Fruit fly (Drosophila melanogaster) whole organism, prepupa: Measurements from ENCODE around the gene CG34175.

Experiments
- Blimp-1 ChIP-seq: fragments of 200-800 bp; sonication (Bioruptor generic); optimal IDR thresholded peaks from 3 replicates; lab custom pipeline; 2017; ENCODE audit warnings: missing biosample characterization, missing genetic modification characterization, mild to moderate bottlenecking, moderate library complexity, missing genetic modification reagents
- CG10631 ChIP-seq: fragments of 200-800 bp; sonication (Bioruptor generic); optimal IDR thresholded peaks from 2 replicates; lab custom pipeline; 2016; ENCODE audit warnings: missing biosample characterization, missing genetic modification characterization
- CG10669 ChIP-seq: fragments of 200-800 bp; sonication (Bioruptor generic); optimal IDR thresholded peaks from 3 replicates; lab custom pipeline; 2018; ENCODE audit warnings: missing biosample characterization, mild to moderate bottlenecking, missing genetic modification characterization, moderate library complexity
- CG11294 ChIP-seq: fragments of 200-800 bp; sonication (Bioruptor generic); IDR thresholded peaks from 2 replicates; pipeline ENCODE4 v1.3.6; 2022; ENCODE audit warnings: missing biosample characterization, missing genetic modification characterization
- CG15336 ChIP-seq: fragments of 200-800 bp; sonication (Bioruptor generic); IDR thresholded peaks from 2 replicates; pipeline ENCODE4 v1.3.6; 2022; ENCODE audit warnings: missing biosample characterization, missing genetic modification characterization
- CG16779 ChIP-seq: fragments of 200-800 bp; sonication (Bioruptor generic); optimal IDR thresholded peaks from 3 replicates; lab custom pipeline; 2017; ENCODE audit warnings: missing biosample characterization, mild to moderate bottlenecking, missing genetic modification characterization
- CG3032 ChIP-seq: fragments of 200-800 bp; optimal IDR thresholded peaks from 2 replicates; lab custom pipeline; 2019; ENCODE audit warnings: missing biosample characterization, mild to moderate bottlenecking, missing genetic modification characterization, moderate library complexity
- CG31627 ChIP-seq: fragments of 200-800 bp; sonication (Bioruptor generic); optimal IDR thresholded peaks from 3 replicates; lab custom pipeline; 2016; ENCODE audit warnings: missing biosample characterization, missing genetic modification characterization
- CG32006 ChIP-seq: fragments of 200-800 bp; sonication (Bioruptor generic); optimal IDR thresholded peaks from 3 replicates; lab custom pipeline; 2017; ENCODE audit warnings: missing biosample characterization, mild to moderate bottlenecking, missing genetic modification characterization
- CG34406 ChIP-seq: fragments of 200-800 bp; sonication (Bioruptor generic); optimal IDR thresholded peaks from 3 replicates; lab custom pipeline; 2016; ENCODE audit warnings: missing biosample characterization, missing genetic modification characterization
- CG4318 ChIP-seq: fragments of 200-800 bp; sonication (Bioruptor generic); optimal IDR thresholded peaks from 3 replicates; lab custom pipeline; 2017; ENCODE audit warnings: missing biosample characterization, mild to moderate bottlenecking, missing genetic modification characterization
- CG6163 ChIP-seq: fragments of 200-800 bp; sonication (Bioruptor generic); IDR thresholded peaks from 3 replicates; pipeline ENCODE4 v1.3.6; 2022; ENCODE audit warnings: missing biosample characterization, missing genetic modification characterization
- CG6276 ChIP-seq: fragments of 200-800 bp; sonication (Bioruptor generic); optimal IDR thresholded peaks from 2 replicates; lab custom pipeline; 2017; ENCODE audit warnings: missing biosample characterization, mild to moderate bottlenecking, missing genetic modification characterization
- CG6792 ChIP-seq: fragments of 200-800 bp; sonication (Bioruptor generic); optimal IDR thresholded peaks from 3 replicates; lab custom pipeline; 2016; ENCODE audit warnings: missing biosample characterization, missing genetic modification characterization
- CG6808 ChIP-seq: fragments of 200-800 bp; sonication (Bioruptor generic); optimal IDR thresholded peaks from 3 replicates; lab custom pipeline; 2017; ENCODE audit warnings: missing biosample characterization, missing genetic modification characterization, mild to moderate bottlenecking, moderate library complexity, missing genetic modification reagents
- CG6854 ChIP-seq: fragments of 200-800 bp; sonication (Bioruptor generic); optimal IDR thresholded peaks from 2 replicates; lab custom pipeline; 2017; ENCODE audit warnings: missing biosample characterization, mild to moderate bottlenecking, missing genetic modification characterization
- CG8119 ChIP-seq: fragments of 200-800 bp; sonication (Bioruptor generic); IDR thresholded peaks from 3 replicates; pipeline ENCODE4 v1.3.6; 2022; ENCODE audit warnings: missing biosample characterization, missing genetic modification characterization
- CG8319 ChIP-seq: fragments of 200-800 bp; sonication (Bioruptor generic); optimal IDR thresholded peaks from 3 replicates; lab custom pipeline; 2016; ENCODE audit warnings: missing biosample characterization, missing genetic modification characterization
- CG8632 ChIP-seq: fragments of 200-800 bp; sonication (Bioruptor generic); optimal IDR thresholded peaks from 3 replicates; lab custom pipeline; 2016; ENCODE audit warnings: missing biosample characterization, missing genetic modification characterization
- CG9139 ChIP-seq: fragments of 200-800 bp; sonication (Bioruptor generic); optimal IDR thresholded peaks from 3 replicates; lab custom pipeline; 2017; ENCODE audit warnings: missing biosample characterization, mild to moderate bottlenecking, missing genetic modification characterization
- Eip78C ChIP-seq: fragments of 200-800 bp; sonication (Bioruptor generic); peaks from one replicate; lab custom pipeline; 2016; ENCODE audit warnings: missing biosample characterization, missing genetic modification characterization
- Eip93F ChIP-seq: fragments of 200-800 bp; sonication (Bioruptor generic); optimal IDR thresholded peaks from 2 replicates; lab custom pipeline; 2016; ENCODE audit warnings: missing biosample characterization, mild to moderate bottlenecking, missing genetic modification characterization
- Ets21C ChIP-seq: fragments of 200-800 bp; sonication (Bioruptor generic); optimal IDR thresholded peaks from 3 replicates; lab custom pipeline; 2016; ENCODE audit warnings: missing biosample characterization, missing genetic modification characterization
- Hr38 ChIP-seq: sonication (Bioruptor generic); optimal IDR thresholded peaks from 2 replicates; lab custom pipeline; 2016; ENCODE audit warnings: missing biosample characterization, missing genetic modification characterization
- Hr4 ChIP-seq: fragments of 200-800 bp; sonication (Bioruptor generic); optimal IDR thresholded peaks from 3 replicates; lab custom pipeline; 2016; ENCODE audit warnings: missing biosample characterization, missing genetic modification characterization
- Lpt ChIP-seq: fragments of 200-800 bp; sonication (Bioruptor generic); optimal IDR thresholded peaks from 3 replicates; lab custom pipeline; 2016; ENCODE audit warnings: missing biosample characterization, missing genetic modification characterization
- OdsH ChIP-seq: fragments of 200-800 bp; sonication (Bioruptor generic); optimal IDR thresholded peaks from 3 replicates; lab custom pipeline; 2016; ENCODE audit warnings: missing biosample characterization, missing genetic modification characterization
- Smox ChIP-seq: fragments of 200-800 bp; sonication (Bioruptor generic); optimal IDR thresholded peaks from 3 replicates; lab custom pipeline; 2016; ENCODE audit warnings: missing biosample characterization, missing genetic modification characterization
- Sox102F ChIP-seq: fragments of 200-800 bp; sonication (Bioruptor generic); optimal IDR thresholded peaks from 2 replicates; lab custom pipeline; 2016; ENCODE audit warnings: missing biosample characterization, mild to moderate bottlenecking, missing genetic modification characterization
- Sox14 ChIP-seq: fragments of 200-800 bp; sonication (Bioruptor generic); optimal IDR thresholded peaks from 3 replicates; lab custom pipeline; 2016; ENCODE audit warnings: missing biosample characterization, missing genetic modification characterization
- achi ChIP-seq: fragments of 200-800 bp; sonication (Bioruptor generic); optimal IDR thresholded peaks from 3 replicates; lab custom pipeline; 2016; ENCODE audit warnings: missing biosample characterization, missing genetic modification characterization
- acj6 ChIP-seq: fragments of 200-800 bp; sonication (Bioruptor generic); optimal IDR thresholded peaks from 3 replicates; lab custom pipeline; 2016; ENCODE audit warnings: missing biosample characterization, missing genetic modification characterization
- cyc ChIP-seq: fragments of 200-800 bp; sonication (Bioruptor generic); optimal IDR thresholded peaks from 3 replicates; lab custom pipeline; 2016; ENCODE audit warnings: missing biosample characterization, missing genetic modification characterization
- dsx ChIP-seq: fragments of 200-800 bp; optimal IDR thresholded peaks from 3 replicates; lab custom pipeline; 2019; ENCODE audit warnings: missing biosample characterization, mild to moderate bottlenecking, missing genetic modification characterization, moderate library complexity; ENCODE audit not compliant: poor library complexity, severe bottlenecking
- lz ChIP-seq: fragments of 200-800 bp; sonication (Bioruptor generic); optimal IDR thresholded peaks from 3 replicates; lab custom pipeline; 2016; ENCODE audit warnings: missing biosample characterization, missing genetic modification characterization
- net ChIP-seq: fragments of 200-800 bp; sonication (Bioruptor generic); optimal IDR thresholded peaks from 3 replicates; lab custom pipeline; 2016; ENCODE audit warnings: missing biosample characterization, missing genetic modification characterization
- pdm3 ChIP-seq: fragments of 200-800 bp; sonication (Bioruptor generic); optimal IDR thresholded peaks from 3 replicates; lab custom pipeline; 2016; ENCODE audit warnings: missing biosample characterization, missing genetic modification characterization
- salr ChIP-seq, 2 experiments: fragments of 200-800 bp; sonication (Bioruptor generic); optimal IDR thresholded peaks; 3 replicates each; lab custom pipeline; 2016 to 2018; ENCODE audit warnings: missing biosample characterization in 2 of 2, missing genetic modification characterization in 2 of 2, mild to moderate bottlenecking in 1 of 2
- ss ChIP-seq, 2 experiments: fragments of 200-800 bp; sonication (Bioruptor generic); optimal IDR thresholded peaks; 2 replicates in 1 of 2; 3 replicates in 1 of 2; lab custom pipeline; 2017 to 2018; ENCODE audit warnings: mild to moderate bottlenecking in 2 of 2, missing biosample characterization in 2 of 2, missing genetic modification characterization in 2 of 2, moderate library complexity in 1 of 2
- svp ChIP-seq: fragments of 200-800 bp; sonication (Bioruptor generic); peaks from one replicate; lab custom pipeline; 2016; ENCODE audit warnings: missing biosample characterization, missing genetic modification characterization
- topi ChIP-seq: fragments of 200-800 bp; sonication (Bioruptor generic); optimal IDR thresholded peaks from 3 replicates; lab custom pipeline; 2016; ENCODE audit warnings: missing biosample characterization, missing genetic modification characterization
- vri ChIP-seq: fragments of 200-800 bp; sonication (Bioruptor generic); optimal IDR thresholded peaks from 3 replicates; lab custom pipeline; 2016; ENCODE audit warnings: missing biosample characterization, mild to moderate bottlenecking, missing genetic modification characterization

The CG34175 gene

DNA sequence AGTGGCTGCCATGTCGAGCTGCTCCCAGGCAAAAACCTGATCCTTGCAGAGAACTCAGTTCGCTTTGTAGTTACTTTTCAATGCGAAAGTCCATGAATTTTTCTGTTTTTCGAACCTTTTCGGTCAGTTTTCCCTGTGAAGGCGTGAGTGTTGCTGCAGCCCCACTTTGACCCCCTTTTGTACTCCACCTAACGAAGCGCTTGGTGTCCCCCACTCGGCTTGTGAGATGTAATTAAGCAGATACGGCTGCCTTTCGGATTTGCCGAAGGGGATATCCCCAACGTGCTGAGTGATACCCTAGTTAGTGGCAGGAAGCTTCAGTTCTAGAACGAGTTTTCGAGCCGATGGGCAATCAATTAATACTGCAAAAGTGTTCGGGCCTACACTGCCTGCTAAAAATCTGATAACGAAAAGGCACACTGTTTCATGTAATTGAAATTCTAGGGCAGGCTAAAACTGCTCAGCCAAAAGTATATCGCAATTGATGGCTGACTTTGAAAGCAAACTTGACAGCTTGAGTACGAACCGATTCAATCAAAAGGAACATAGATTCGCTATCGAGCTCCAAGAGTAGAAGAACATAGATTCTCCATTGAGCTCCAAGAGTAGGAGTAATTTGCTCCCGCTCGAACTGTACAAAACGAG, 46.1 kb upstream of the CG34175 start (continued):
- no peak for TF ChIP-seq CG15336 (GFP tag; lab: Robert Waterston, UW)
- TF ChIP-seq salr (GFP tag; optimal IDR thresholded peaks at IDR 0.05; lab: Kevin White, UChicago) = no peak
- TF ChIP-seq CG10669 (GFP tag; lab: Kevin White, UChicago) = peak; percentile 62
- TF ChIP-seq CG8632 (GFP tag; lab: Kevin White, UChicago) = no peak
- TF ChIP-seq vri (GFP tag; lab: Kevin White, UChicago) = no peak
- no peak for TF ChIP-seq CG4318
- TF ChIP-seq CG34406 (GFP tag; lab: Kevin White, UChicago) = peak; percentile 5
- TF ChIP-seq Blimp-1 (GFP tag; lab: Kevin White, UChicago) = no peak
- peak; percentile 36 for TF ChIP-seq topi (GFP tag; lab: Kevin White, UChicago)
- TF ChIP-seq Sox14 = peak; percentile 27
- TF ChIP-seq Smox (GFP tag; lab: Kevin White, UChicago) = no peak
- peak; percentile 29 for TF ChIP-seq Sox102F
- TF ChIP-seq CG8119 (GFP tag; lab: Robert Waterston, UW) = 0 out of 3 replicates have a peak, but pooled peaks have one; percentile 33
- TF ChIP-seq CG32006 (GFP tag; lab: Kevin White, UChicago) = peak; percentile 20
- TF ChIP-seq pdm3 (GFP tag; lab: Kevin White, UChicago) = peak; percentile 36
- peak; percentile 45; the same call in 2 of the 3 replicates for TF ChIP-seq CG6163 (GFP tag; lab: Robert Waterston, UW)
- peak; percentile 26 for TF ChIP-seq net (GFP tag; lab: Kevin White, UChicago)
- peak; percentile 39 for TF ChIP-seq CG10631 (GFP tag; lab: Kevin White, UChicago)

DNA sequence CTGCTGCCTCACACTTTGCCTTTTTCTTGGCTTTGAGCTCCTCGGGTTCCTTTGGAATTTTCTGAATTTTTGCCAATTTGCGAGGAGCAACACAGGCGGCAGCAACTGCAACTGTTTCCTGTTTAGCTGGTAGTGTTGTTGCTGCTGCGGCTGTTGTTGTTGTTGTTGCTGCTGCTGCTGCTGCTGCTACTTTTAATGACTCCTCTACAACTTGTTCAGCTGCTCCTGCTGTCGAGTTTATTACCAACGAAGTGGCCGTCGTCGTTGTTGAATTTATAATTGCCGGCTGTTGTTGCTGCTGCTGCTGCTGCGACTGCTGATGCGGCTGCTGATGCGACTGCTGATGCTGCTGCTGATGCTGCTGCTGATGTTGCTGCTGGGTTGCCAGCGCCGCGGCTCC, 44.9 kb upstream of the CG34175 start:
- TF ChIP-seq dsx (GFP tag; lab: Kevin White, UChicago) (peak; percentile 80), CG6854 (GFP tag; lab: Kevin White, UChicago) (no peak), Eip78C (GFP tag; lab: Kevin White, UChicago) (peak; percentile 61), Hr4 (GFP tag; lab: Kevin White, UChicago) (no peak)

DNA sequence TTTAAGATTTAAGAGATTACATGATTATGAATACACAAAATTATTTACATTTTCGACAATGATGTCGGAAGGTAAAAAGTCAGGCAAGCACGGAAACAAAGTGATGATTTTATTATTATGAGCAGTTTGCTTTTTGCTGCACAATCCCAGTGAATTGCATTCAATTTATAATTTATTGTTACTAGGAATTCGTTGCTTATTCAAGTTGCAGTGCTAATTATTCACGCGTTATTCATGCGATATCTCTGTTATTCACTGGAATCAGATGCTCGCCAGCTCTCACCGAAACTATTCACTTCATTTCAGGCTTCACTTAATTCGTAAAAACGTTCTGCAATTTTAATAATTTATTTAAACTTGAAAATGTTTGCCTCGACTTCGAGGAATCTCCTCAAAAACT, 44.0 kb upstream of the CG34175 start:
- no peak for TF ChIP-seq ss (GFP tag; optimal IDR thresholded peaks at IDR 0.05; lab: Kevin White, UChicago)
- TF ChIP-seq svp (GFP tag; lab: Kevin White, UChicago) = peak; percentile 54

DNA sequence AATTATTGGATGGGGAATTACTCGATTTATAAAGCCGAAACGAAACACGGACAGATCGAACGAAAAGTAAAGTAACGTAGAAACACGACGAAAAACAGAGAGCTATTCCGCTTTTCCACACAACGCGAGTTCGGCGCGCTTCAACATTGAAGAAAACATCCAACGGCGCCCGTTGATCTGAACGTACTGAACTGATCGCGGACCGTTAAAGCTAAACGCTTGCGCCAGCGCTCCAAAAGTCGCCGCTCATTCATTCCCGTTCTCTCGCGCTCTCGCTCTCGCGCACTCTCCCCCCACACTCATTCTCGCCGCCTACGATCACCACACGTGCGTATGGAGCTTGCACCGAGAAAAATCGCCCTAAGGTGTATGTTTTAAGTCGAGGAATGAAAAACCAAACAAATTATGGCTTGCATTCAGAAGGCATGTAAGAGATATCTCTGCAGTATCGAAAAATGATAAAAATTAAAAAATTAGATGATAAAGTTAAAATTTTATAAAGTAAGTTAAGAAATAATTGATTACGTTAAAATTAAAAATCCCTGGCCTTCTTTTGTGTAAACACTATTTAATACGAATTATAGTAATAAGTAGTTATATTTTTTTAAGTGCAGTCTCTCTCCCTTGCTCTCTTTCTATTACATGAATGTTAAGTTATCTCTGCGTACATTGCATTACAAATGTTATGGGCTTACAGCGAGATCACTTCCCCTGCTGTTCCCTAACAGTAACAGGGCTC, 43.0 kb upstream of the CG34175 start, which contains the start of gene E23:
Gene E23, minus strand, starts transcription at position 188 of the 739 bp plus-strand sequence.
- TF ChIP-seq CG8632 (GFP tag; lab: Kevin White, UChicago) (peak; percentile 99), CG10631 (GFP tag; lab: Kevin White, UChicago) (peak; percentile 99), CG11294 (GFP tag; lab: Robert Waterston, UW) (peak; percentile 95), Lpt (GFP tag; lab: Kevin White, UChicago) (peak; percentile 98), CG8119 (GFP tag; lab: Robert Waterston, UW) (peak; percentile 99), Eip78C (GFP tag; lab: Kevin White, UChicago) (peak; percentile 100), CG10669 (GFP tag; lab: Kevin White, UChicago) (peak; percentile 97), Ets21C (GFP tag; lab: Kevin White, UChicago) (peak; percentile 92), acj6 (GFP tag; lab: Kevin White, UChicago) (peak; percentile 99), CG31627 (GFP tag; lab: Kevin White, UChicago) (peak; percentile 97), CG6792 (GFP tag; lab: Kevin White, UChicago) (peak; percentile 98), Eip93F (peak; percentile 97), CG6854 (GFP tag; lab: Kevin White, UChicago) (peak; percentile 97), vri (GFP tag; lab: Kevin White, UChicago) (peak; percentile 93), CG16779 (tag; lab: Kevin White, UChicago) (peak; percentile 97), CG9139 (GFP tag; lab: Kevin White, UChicago) (peak; percentile 94), net (GFP tag; lab: Kevin White, UChicago) (peak; percentile 99), CG4318 (peak; percentile 99), CG3032 (tag; lab: Kevin White, UChicago) (peak; percentile 98), OdsH (GFP tag; lab: Kevin White, UChicago) (peak; percentile 99), Hr4 (GFP tag; lab: Kevin White, UChicago) (peak; percentile 98), svp (GFP tag; lab: Kevin White, UChicago) (peak; percentile 99), Hr38 (no peak), cyc (GFP tag; lab: Kevin White, UChicago) (peak; percentile 96), CG32006 (GFP tag; lab: Kevin White, UChicago) (peak; percentile 100), CG8319 (GFP tag; lab: Kevin White, UChicago) (peak; percentile 96), CG6276 (GFP tag; lab: Kevin White, UChicago) (peak; percentile 99), CG6808 (GFP tag; lab: Kevin White, UChicago) (peak; percentile 95), achi (peak; percentile 98), lz (GFP tag; lab: Kevin White, UChicago) (peak; percentile 98)
